Worm (Caenorhabditis elegans): Measurements from ENCODE around the gene C01G10.7.

The C01G10.7 gene

ce11 chrV:15059534-15059933 lies 26.0 kb upstream of the C01G10.7 start, which contains the start of the genes mcm-3 and C25D7.15 (continued):
- TF ChIP-seq aly-2 (tag; optimal IDR thresholded peaks at IDR 0.05) (no peak), snpc-4 (tag; optimal IDR thresholded peaks at IDR 0.05) (no peak), unc-86 (tag; optimal IDR thresholded peaks at IDR 0.05) (no peak), nhr-76 (tag; optimal IDR thresholded peaks at IDR 0.05) (no peak), nhr-90 (tag; optimal IDR thresholded peaks at IDR 0.05; ENCODE audit: poor library complexity) (peak; percentile 41), unc-98 (GFP tag; IDR thresholded peaks at IDR 0.05) (no peak), nhr-84 (tag; optimal IDR thresholded peaks at IDR 0.05) (no peak), lin-15B (tag; optimal IDR thresholded peaks at IDR 0.05) (peak; percentile 13), lin-35 (GFP tag; optimal IDR thresholded peaks at IDR 0.05) (peak; percentile 71 to 90), lir-3 (tag; optimal IDR thresholded peaks at IDR 0.05; ENCODE audit: poor library complexity) (no peak), egl-13 (tag; optimal IDR thresholded peaks at IDR 0.05) (no peak), elt-3 (tag; optimal IDR thresholded peaks at IDR 0.05) (peak in 1 of 6 experiments; percentile 8), fkh-8 (tag; optimal IDR thresholded peaks at IDR 0.05) (no peak), pqm-1 (tag; optimal IDR thresholded peaks at IDR 0.05) (no peak), blmp-1 (tag; optimal IDR thresholded peaks at IDR 0.05) (peak; percentile 33), nhr-71 (tag; optimal IDR thresholded peaks at IDR 0.05) (peak; percentile 55), irx-1 (tag; optimal IDR thresholded peaks at IDR 0.05) (no peak), alr-1 (tag; optimal IDR thresholded peaks at IDR 0.05; ENCODE audit: borderline replicate concordance) (no peak), elt-2 (tag; optimal IDR thresholded peaks at IDR 0.05) (no peak), nhr-47 (tag; optimal IDR thresholded peaks at IDR 0.05) (peak; percentile 25), efl-1 (optimal IDR thresholded peaks at IDR 0.05) (peak; percentile 67 to 87), efl-1 (GFP tag; optimal IDR thresholded peaks at IDR 0.05 in 1 of 2) (peak; percentile 88 to 98), tbx-2 (tag; optimal IDR thresholded peaks at IDR 0.05) (peak; percentile 6), pax-3 (tag; optimal IDR thresholded peaks at IDR 0.05) (no peak), F16B12.6 (tag; optimal IDR thresholded peaks at IDR 0.05) (peak; percentile 88), dsc-1 (tag; optimal IDR thresholded peaks at IDR 0.05) (no peak)

DNA sequence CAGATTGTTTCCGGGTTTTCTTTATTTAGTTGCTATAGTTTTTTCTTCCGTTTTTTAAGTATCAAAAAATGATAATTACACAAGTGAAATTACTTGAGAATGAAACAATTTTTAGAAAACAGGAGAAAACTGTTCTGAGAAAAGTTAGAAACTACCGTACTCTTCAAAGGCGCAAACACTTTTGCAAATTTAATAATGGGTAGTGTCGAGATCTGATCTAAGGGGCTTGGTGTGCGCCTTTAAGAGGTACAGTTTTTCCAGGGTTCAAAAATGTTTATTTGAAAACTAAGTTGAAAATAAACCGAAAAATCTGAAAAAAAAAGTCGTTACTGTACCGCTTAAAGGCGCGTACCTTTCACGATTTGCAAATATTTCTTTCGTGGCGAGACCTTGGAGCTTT lies 25.0 kb upstream of the C01G10.7 start:
- TF ChIP-seq lir-3 (tag; optimal IDR thresholded peaks at IDR 0.05; ENCODE audit: poor library complexity) (no peak), pag-3 (tag; optimal IDR thresholded peaks at IDR 0.05; ENCODE audit: borderline replicate concordance, insufficient read depth) (no peak)

DNA sequence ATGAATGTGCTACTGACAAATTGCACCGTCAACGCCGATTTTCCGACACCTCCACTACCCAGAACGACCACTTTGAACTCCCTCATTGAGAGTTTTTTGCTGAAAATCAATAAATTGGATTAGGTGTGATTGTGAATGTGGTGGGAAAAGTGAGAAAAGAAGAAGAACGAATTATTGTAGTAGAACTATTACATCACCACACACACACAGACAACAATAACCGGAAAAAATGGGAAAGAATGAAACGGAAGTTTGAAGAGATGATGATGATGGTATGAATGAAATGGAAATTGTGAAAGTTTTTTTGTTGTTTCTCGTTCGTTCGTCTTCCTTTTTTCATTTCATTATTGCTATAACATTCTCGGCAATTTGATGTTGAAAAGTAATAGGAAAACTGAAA lies 21.6 kb upstream of the C01G10.7 start, which contains the start of gene rap-2:
Gene rap-2, minus strand, starts transcription at position 101 of the 400 bp plus-strand sequence.
- TF ChIP-seq elt-2 (tag; optimal IDR thresholded peaks at IDR 0.05) (no peak), blmp-1 (tag; optimal IDR thresholded peaks at IDR 0.05) (peak; percentile 54)

- TF ChIP-seq ceh-82 (tag; optimal IDR thresholded peaks at IDR 0.05) (peak in 1 of 3 experiments; percentile 32), lin-14 (GFP tag; optimal IDR thresholded peaks at IDR 0.05) (peak; percentile 55), egl-27 (tag; optimal IDR thresholded peaks at IDR 0.05) (no peak), rnt-1 (tag; optimal IDR thresholded peaks at IDR 0.05) (peak; percentile 72), fos-1 (tag; optimal IDR thresholded peaks at IDR 0.05) (no peak), mab-9 (GFP tag; IDR thresholded peaks at IDR 0.05) (no peak), fkh-8 (tag; optimal IDR thresholded peaks at IDR 0.05) (peak; percentile 35), blmp-1 (tag; optimal IDR thresholded peaks at IDR 0.05) (no peak), nhr-90 (tag; optimal IDR thresholded peaks at IDR 0.05; ENCODE audit: poor library complexity) (no peak), efl-1 (optimal IDR thresholded peaks at IDR 0.05) (peak; percentile 34 to 53), efl-1 (GFP tag; optimal IDR thresholded peaks at IDR 0.05 in 1 of 2) (peak; percentile 37 to 89), ceh-8 (GFP tag; optimal IDR thresholded peaks at IDR 0.05) (no peak), F16B12.6 (tag; optimal IDR thresholded peaks at IDR 0.05) (no peak), ztf-4 (tag; optimal IDR thresholded peaks at IDR 0.05) (no peak), nhr-71 (tag; optimal IDR thresholded peaks at IDR 0.05) (peak; percentile 48), mep-1 (tag; optimal IDR thresholded peaks at IDR 0.05) (peak; percentile 18), aly-2 (tag; optimal IDR thresholded peaks at IDR 0.05) (no peak), nhr-19 (GFP tag; conservative IDR thresholded peaks at IDR 0.05) (peak; percentile 24; the same call in 1 of the 2 replicates), ets-5 (GFP tag; IDR thresholded peaks at IDR 0.05) (no peak), nhr-85 (tag) (peak; percentile 70), vab-15 (tag; optimal IDR thresholded peaks at IDR 0.05) (no peak), C34B4.2 (tag; optimal IDR thresholded peaks at IDR 0.05) (no peak), skn-1 (tag; optimal IDR thresholded peaks at IDR 0.05) (peak; percentile 17), pax-3 (tag; optimal IDR thresholded peaks at IDR 0.05) (peak; percentile 9), dsc-1 (tag; optimal IDR thresholded peaks at IDR 0.05) (peak; percentile 2), egl-13 (tag; optimal IDR thresholded peaks at IDR 0.05) (no peak), nhr-20 (tag; optimal IDR thresholded peaks at IDR 0.05) (peak; percentile 31), lsy-2 (tag; optimal IDR thresholded peaks at IDR 0.05) (peak; percentile 31 to 62)
Measured at ce11 chrV:15065068-15065744, 20.3 kb upstream of the C01G10.7 start, which contains the start of gene C25D7.9. Gene C25D7.9, plus strand, starts transcription at chrV:15065135.

All from whole organism, L1 larva.